Worm (Caenorhabditis elegans): ENCODE data around the gene acly-2.

DNA sequence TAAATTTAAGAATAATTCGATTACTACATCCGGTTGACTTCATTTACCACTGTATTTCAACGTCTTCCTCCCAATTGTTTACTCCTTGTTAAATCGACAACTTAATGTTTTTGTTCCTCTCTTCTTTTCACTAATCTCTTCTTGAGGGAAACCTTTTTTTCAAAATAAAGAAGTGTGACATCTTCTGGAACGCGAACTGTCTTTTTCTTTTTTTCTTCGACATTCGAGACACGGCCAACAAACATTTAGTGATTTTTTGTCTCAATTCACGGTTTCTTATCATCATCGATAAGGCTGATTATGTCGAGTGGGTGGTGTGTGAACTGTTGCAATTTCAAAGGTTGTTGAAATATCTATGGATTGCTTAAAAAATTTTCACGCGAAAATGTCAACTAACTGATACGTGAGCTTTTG lies 31.1 kb upstream of the acly-2 start:
- TF ChIP-seq ztf-11 (tag; optimal IDR thresholded peaks at IDR 0.05) (no peak), nhr-237 (tag; optimal IDR thresholded peaks at IDR 0.05) (no peak), snpc-4 (tag; optimal IDR thresholded peaks at IDR 0.05) (no peak), elt-3 (tag; optimal IDR thresholded peaks at IDR 0.05) (no peak), elt-1 (tag; optimal IDR thresholded peaks at IDR 0.05; ENCODE audit: borderline replicate concordance, insufficient read depth) (no peak)

All from whole organism, mixed stage, embryonic.